Fruit fly (Drosophila melanogaster) whole organism, embryonic: Measurements from ENCODE around the gene ZnT77C.
A peak's percentile ranks its signal among the peaks of the same experiment; 100 is the strongest.

ENCODE experiments used
- ATbp ChIP-seq: fragments of 200-800 bp; sonication (Bioruptor generic); optimal IDR thresholded peaks from 2 replicates; lab custom pipeline; 2017; ENCODE audit warnings: missing biosample characterization, mild to moderate bottlenecking, missing genetic modification characterization, missing genetic modification reagents
- Ada2b ChIP-seq: fragments of 200-800 bp; sonication (Bioruptor generic); IDR thresholded peaks from 2 replicates; pipeline ENCODE4 v1.3.6; 2022; ENCODE audit warnings: missing biosample characterization, missing genetic modification characterization
- CG10321 ChIP-seq: fragments of 200-800 bp; sonication (Bioruptor generic); IDR thresholded peaks from 2 replicates; pipeline ENCODE4 v1.3.6; 2022; ENCODE audit warnings: missing biosample characterization, missing genetic modification characterization
- CG10366 ChIP-seq: fragments of 200-800 bp; sonication (Bioruptor generic); IDR thresholded peaks from 2 replicates; pipeline ENCODE4 v1.3.6; 2022; ENCODE audit warnings: missing biosample characterization, missing genetic modification characterization
- CG11696 ChIP-seq: fragments of 200-800 bp; sonication (Bioruptor generic); IDR thresholded peaks from 2 replicates; pipeline ENCODE4 v1.3.6; 2022; ENCODE audit warnings: missing biosample characterization, missing genetic modification characterization
- CG15011 ChIP-seq: fragments of 200-800 bp; sonication (Bioruptor generic); optimal IDR thresholded peaks from 3 replicates; lab custom pipeline; 2018; ENCODE audit warnings: missing biosample characterization, mild to moderate bottlenecking, missing genetic modification characterization
- CG1602 ChIP-seq: fragments of 200-800 bp; sonication (Bioruptor generic); optimal IDR thresholded peaks from 3 replicates; lab custom pipeline; 2016; ENCODE audit warnings: missing biosample characterization, missing genetic modification characterization
- CG18764 ChIP-seq: fragments of 200-800 bp; sonication (Bioruptor generic); optimal IDR thresholded peaks from 3 replicates; lab custom pipeline; 2016; ENCODE audit warnings: missing biosample characterization, missing genetic modification characterization
- CG6813 ChIP-seq: fragments of 200-800 bp; sonication (Bioruptor generic); optimal IDR thresholded peaks from 2 replicates; lab custom pipeline; 2017; ENCODE audit warnings: missing biosample characterization, missing genetic modification characterization, mild to moderate bottlenecking, moderate library complexity, missing genetic modification reagents
- CG6854 ChIP-seq: fragments of 200-800 bp; sonication (Bioruptor generic); optimal IDR thresholded peaks from 3 replicates; lab custom pipeline; 2017; ENCODE audit warnings: missing biosample characterization, mild to moderate bottlenecking, missing genetic modification characterization
- Chrac-16 ChIP-seq: fragments of 200-800 bp; sonication (Bioruptor generic); optimal IDR thresholded peaks from 3 replicates; lab custom pipeline; 2016; ENCODE audit warnings: missing biosample characterization, missing genetic modification characterization
- CrebB ChIP-seq: fragments of 200-800 bp; sonication (Bioruptor generic); optimal IDR thresholded peaks from 3 replicates; lab custom pipeline; 2018; ENCODE audit warnings: missing biosample characterization, mild to moderate bottlenecking, missing genetic modification characterization
- D19B ChIP-seq: fragments of 200-800 bp; sonication (Bioruptor generic); optimal IDR thresholded peaks from 2 replicates; lab custom pipeline; 2017; ENCODE audit warnings: missing biosample characterization, mild to moderate bottlenecking, missing genetic modification characterization
- Dbx ChIP-seq: fragments of 200-800 bp; sonication (Bioruptor generic); IDR thresholded peaks from 3 replicates; pipeline ENCODE4 v1.3.6; 2022; ENCODE audit warnings: missing biosample characterization, missing genetic modification characterization
- Drgx ChIP-seq: fragments of 200-800 bp; sonication (Bioruptor generic); IDR thresholded peaks from 2 replicates; pipeline ENCODE4 v1.3.6; 2022; ENCODE audit warnings: missing biosample characterization, missing genetic modification characterization
- GATAe ChIP-seq: fragments of 200-800 bp; sonication (Bioruptor generic); conservative IDR thresholded peaks from 2 replicates; pipeline ENCODE4 v1.3.6; 2022; ENCODE audit warnings: missing biosample characterization, missing genetic modification characterization
- HLH4C ChIP-seq: fragments of 200-800 bp; sonication (Bioruptor generic); IDR thresholded peaks from 3 replicates; pipeline ENCODE4 v1.3.6; 2022; ENCODE audit warnings: missing biosample characterization, missing genetic modification characterization; ENCODE audit not compliant: partially characterized antibody
- Lhr ChIP-seq: fragments of 200-800 bp; sonication (Bioruptor generic); optimal IDR thresholded peaks from 3 replicates; lab custom pipeline; 2017; ENCODE audit warnings: mild to moderate bottlenecking, missing biosample characterization, missing genetic modification reagents, missing genetic modification characterization
- MESR4 ChIP-seq: fragments of 200-800 bp; sonication (Bioruptor generic); optimal IDR thresholded peaks from 2 replicates; lab custom pipeline; 2018; ENCODE audit warnings: missing biosample characterization, mild to moderate bottlenecking, missing genetic modification characterization, moderate library complexity
- Oli ChIP-seq: fragments of 200-800 bp; sonication (Bioruptor generic); optimal IDR thresholded peaks from 2 replicates; lab custom pipeline; 2018; ENCODE audit warnings: missing biosample characterization, mild to moderate bottlenecking, missing genetic modification characterization, moderate library complexity
- Pdp1 ChIP-seq, 2 experiments: fragments of 200-800 bp; sonication (Bioruptor generic); optimal IDR thresholded peaks; 3 replicates each; lab custom pipeline; 2016; ENCODE audit warnings: missing biosample characterization in 2 of 2, missing genetic modification characterization in 2 of 2, mild to moderate bottlenecking in 1 of 2, moderate library complexity in 1 of 2
- Ravus ChIP-seq: fragments of 200-800 bp; sonication (Bioruptor generic); IDR thresholded peaks from 2 replicates; pipeline ENCODE4 v1.3.6; 2022; ENCODE audit warnings: missing biosample characterization, missing genetic modification characterization
- Rfx ChIP-seq: fragments of 200-800 bp; sonication (Bioruptor generic); IDR thresholded peaks from 2 replicates; pipeline ENCODE4 v1.3.6; 2022; ENCODE audit warnings: missing biosample characterization, missing genetic modification characterization
- Taf1 ChIP-seq: fragments of 200-800 bp; sonication (Bioruptor generic); IDR thresholded peaks from 2 replicates; pipeline ENCODE4 v1.3.6; 2022; ENCODE audit warnings: missing biosample characterization, missing genetic modification characterization
- Vsx1 ChIP-seq: fragments of 200-800 bp; sonication (Bioruptor generic); optimal IDR thresholded peaks from 2 replicates; lab custom pipeline; 2017; ENCODE audit warnings: missing biosample characterization, mild to moderate bottlenecking, missing genetic modification characterization, missing genetic modification reagents
- Xrp1 ChIP-seq: fragments of 200-800 bp; sonication (Bioruptor generic); IDR thresholded peaks from 2 replicates; pipeline ENCODE4 v1.3.6; 2022; ENCODE audit warnings: missing biosample characterization, missing genetic modification characterization
- ase ChIP-seq: fragments of 200-800 bp; sonication (Bioruptor generic); IDR thresholded peaks from 3 replicates; pipeline ENCODE4 v1.3.6; 2022; ENCODE audit warnings: missing biosample characterization, missing genetic modification characterization
- ash1 ChIP-seq: fragments of 200-800 bp; sonication (Bioruptor generic); optimal IDR thresholded peaks from 2 replicates; lab custom pipeline; 2018; ENCODE audit warnings: missing biosample characterization, mild to moderate bottlenecking, missing genetic modification characterization
- bab2 ChIP-seq: fragments of 200-800 bp; sonication (Bioruptor generic); optimal IDR thresholded peaks from 2 replicates; lab custom pipeline; 2016; ENCODE audit warnings: missing biosample characterization, missing genetic modification characterization
- bigmax ChIP-seq: fragments of 200-800 bp; sonication (Bioruptor generic); optimal IDR thresholded peaks from 2 replicates; lab custom pipeline; 2018; ENCODE audit warnings: missing biosample characterization, mild to moderate bottlenecking, missing genetic modification characterization
- btn ChIP-seq: fragments of 200-800 bp; sonication (Bioruptor generic); optimal IDR thresholded peaks from 2 replicates; lab custom pipeline; 2016; ENCODE audit warnings: missing biosample characterization, missing genetic modification characterization
- chm ChIP-seq: fragments of 200-800 bp; sonication (Bioruptor generic); IDR thresholded peaks from 2 replicates; pipeline ENCODE4 v1.3.6; 2022; ENCODE audit warnings: missing biosample characterization, missing genetic modification characterization
- crc ChIP-seq: fragments of 200-800 bp; sonication (Bioruptor generic); optimal IDR thresholded peaks from 2 replicates; lab custom pipeline; 2016; ENCODE audit warnings: missing biosample characterization, missing genetic modification characterization
- emc ChIP-seq: fragments of 200-800 bp; sonication (Bioruptor generic); optimal IDR thresholded peaks from 2 replicates; lab custom pipeline; 2016; ENCODE audit warnings: missing biosample characterization, missing genetic modification characterization
- gce ChIP-seq: fragments of 200-800 bp; sonication (Bioruptor generic); IDR thresholded peaks from 3 replicates; pipeline ENCODE4 v1.3.6; 2022; ENCODE audit warnings: missing biosample characterization, missing genetic modification characterization
- gcm ChIP-seq: fragments of 200-800 bp; sonication (Bioruptor generic); optimal IDR thresholded peaks from 2 replicates; lab custom pipeline; 2019; ENCODE audit warnings: missing biosample characterization, mild to moderate bottlenecking, missing genetic modification characterization, moderate library complexity
- hth ChIP-seq: fragments of >200 bp; optimal IDR thresholded peaks from 2 replicates; lab custom pipeline; 2017; ENCODE audit warnings: inconsistent platforms
- klu ChIP-seq: fragments of 200-800 bp; sonication (Bioruptor generic); IDR thresholded peaks from 2 replicates; pipeline ENCODE4 v1.3.6; 2022; ENCODE audit warnings: missing biosample characterization, missing genetic modification characterization
- lbe ChIP-seq: fragments of 200-800 bp; sonication (Bioruptor generic); optimal IDR thresholded peaks from 2 replicates; lab custom pipeline; 2016; ENCODE audit warnings: missing biosample characterization, mild to moderate bottlenecking, missing genetic modification characterization
- luna ChIP-seq: fragments of 200-800 bp; sonication (Bioruptor generic); optimal IDR thresholded peaks from 2 replicates; lab custom pipeline; 2016; ENCODE audit warnings: missing biosample characterization, missing genetic modification characterization
- nau ChIP-seq: fragments of 200-800 bp; sonication (Bioruptor generic); optimal IDR thresholded peaks from 3 replicates; lab custom pipeline; 2017; ENCODE audit warnings: missing biosample characterization, mild to moderate bottlenecking, missing genetic modification characterization, missing genetic modification reagents
- nmo ChIP-seq: fragments of 200-800 bp; sonication (Bioruptor generic); optimal IDR thresholded peaks from 2 replicates; lab custom pipeline; 2018; ENCODE audit warnings: missing biosample characterization, mild to moderate bottlenecking, missing genetic modification characterization, moderate library complexity
- odd ChIP-seq: fragments of 200-800 bp; sonication (Bioruptor generic); optimal IDR thresholded peaks from 2 replicates; lab custom pipeline; 2017; ENCODE audit warnings: missing biosample characterization, mild to moderate bottlenecking, missing genetic modification characterization
- sens-2 ChIP-seq: fragments of 200-800 bp; sonication (Bioruptor generic); IDR thresholded peaks from 2 replicates; pipeline ENCODE4 v1.3.6; 2022; ENCODE audit warnings: missing biosample characterization, missing genetic modification characterization
- tgo ChIP-seq: fragments of 200-800 bp; sonication (Bioruptor generic); IDR thresholded peaks from 3 replicates; pipeline ENCODE4 v1.3.6; 2022; ENCODE audit warnings: missing biosample characterization, missing genetic modification characterization
- tin ChIP-seq: fragments of 200-800 bp; sonication (Bioruptor generic); optimal IDR thresholded peaks from 3 replicates; lab custom pipeline; 2016; ENCODE audit warnings: missing biosample characterization, missing genetic modification characterization
- trem ChIP-seq: fragments of 200-800 bp; optimal IDR thresholded peaks from 3 replicates; lab custom pipeline; 2019; ENCODE audit warnings: missing biosample characterization, mild to moderate bottlenecking, missing genetic modification characterization, moderate library complexity
- trh ChIP-seq: fragments of 200-800 bp; sonication (Bioruptor generic); optimal IDR thresholded peaks from 2 replicates; lab custom pipeline; 2016; ENCODE audit warnings: missing biosample characterization, missing genetic modification characterization
- unc-4 ChIP-seq: fragments of 200-800 bp; sonication (Bioruptor generic); IDR thresholded peaks from 2 replicates; pipeline ENCODE4 v1.3.6; 2022; ENCODE audit warnings: missing biosample characterization, missing genetic modification characterization; ENCODE audit not compliant: partially characterized antibody
- usp ChIP-seq: fragments of >200 bp; optimal IDR thresholded peaks from 2 replicates; lab custom pipeline; 2017; ENCODE audit warnings: missing biosample characterization, missing genetic modification characterization
- yki ChIP-seq: fragments of >200 bp; optimal IDR thresholded peaks from 3 replicates; lab custom pipeline; 2018

ZnT77C gene

DNA sequence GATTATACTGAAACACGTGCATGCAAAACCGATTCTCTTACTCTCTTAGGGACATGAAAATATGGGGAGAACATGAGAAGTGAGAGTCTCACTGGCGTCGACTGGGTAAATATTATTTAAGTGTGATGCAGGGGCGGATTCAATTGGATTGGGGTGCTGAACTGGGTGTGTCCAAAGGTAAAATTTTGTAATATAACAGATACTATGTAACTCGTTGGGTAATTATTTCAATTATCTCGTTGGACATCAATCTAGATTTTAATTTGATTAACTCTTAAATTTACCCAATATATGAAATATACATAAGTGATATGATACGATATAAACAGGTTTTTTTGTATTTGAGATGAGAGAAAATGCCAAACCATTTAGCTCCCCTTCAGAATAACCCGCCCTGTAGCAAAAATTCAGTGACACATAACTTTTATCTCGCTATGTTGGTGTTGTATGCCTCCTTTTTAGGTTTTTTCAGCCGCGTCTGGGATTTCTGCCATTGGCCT is 13.5 kb upstream of the ZnT77C start (continued):
- peak; percentile 84; the same call in 2 of the 3 replicates for TF ChIP-seq ase (GFP tag; lab: Robert Waterston, UW)
- TF ChIP-seq tgo: peak; percentile 95
- peak; percentile 94 for TF ChIP-seq bab2 (GFP tag; lab: Kevin White, UChicago)
- no peak for TF ChIP-seq yki (lab: Kevin White, UChicago)
- TF ChIP-seq gcm (GFP tag; lab: Kevin White, UChicago): peak; percentile 68
- TF ChIP-seq ash1 (GFP tag; lab: Kevin White, UChicago): peak; percentile 81
- TF ChIP-seq Pdp1 (GFP tag; optimal IDR thresholded peaks at IDR 0.05; lab: Kevin White, UChicago): peak; percentile 94 to 95
- TF ChIP-seq Dbx (GFP tag; lab: Robert Waterston, UW): peak; percentile 98
- no peak for TF ChIP-seq usp (GFP tag; lab: Kevin White, UChicago)
- peak; percentile 94 for TF ChIP-seq Xrp1 (GFP tag; lab: Robert Waterston, UW)
- peak; percentile 91 for TF ChIP-seq emc (GFP tag; lab: Kevin White, UChicago)
- TF ChIP-seq Ada2b (GFP tag; lab: Robert Waterston, UW): peak; percentile 94
- TF ChIP-seq Taf1 (GFP tag; lab: Robert Waterston, UW): peak; percentile 96
- peak; percentile 87 for TF ChIP-seq CG10366
- TF ChIP-seq Ravus (GFP tag; lab: Robert Waterston, UW): peak; percentile 81
- peak; percentile 72 for TF ChIP-seq ATbp
- peak; percentile 79 for TF ChIP-seq sens-2 (GFP tag; lab: Robert Waterston, UW)
- peak; percentile 92 for TF ChIP-seq klu (GFP tag; lab: Robert Waterston, UW)
- TF ChIP-seq GATAe (GFP tag; lab: Robert Waterston, UW): peak; percentile 88
- TF ChIP-seq nmo (GFP tag; lab: Kevin White, UChicago): peak; percentile 94
- peak; percentile 91 for TF ChIP-seq CrebB (tag; lab: Kevin White, UChicago)
- TF ChIP-seq chm (GFP tag; lab: Robert Waterston, UW): peak; percentile 92
- TF ChIP-seq luna (GFP tag; lab: Kevin White, UChicago): peak; percentile 92
- peak; percentile 85 for TF ChIP-seq CG6854 (GFP tag; lab: Kevin White, UChicago)
- peak; percentile 73; the same call in 1 of the 3 replicates for TF ChIP-seq gce (GFP tag; lab: Robert Waterston, UW)
- TF ChIP-seq unc-4: peak; percentile 39; the same call in 1 of the 2 replicates
- TF ChIP-seq MESR4 (GFP tag; lab: Kevin White, UChicago): peak; percentile 14
- TF ChIP-seq CG1602: peak; percentile 89
- peak; percentile 93 for TF ChIP-seq Chrac-16 (GFP tag; lab: Kevin White, UChicago)
- peak; percentile 96 for TF ChIP-seq CG15011 (GFP tag; lab: Kevin White, UChicago)
- peak; percentile 37 for TF ChIP-seq Lhr (GFP tag; lab: Kevin White, UChicago)
- peak; percentile 30 for TF ChIP-seq bigmax (GFP tag; lab: Kevin White, UChicago)
- peak; percentile 81 for TF ChIP-seq Vsx1 (GFP tag; lab: Kevin White, UChicago)
- 0 out of 3 replicates have a peak, but pooled peaks have one; percentile 30 for TF ChIP-seq HLH4C (GFP tag; lab: Robert Waterston, UW)
- peak; percentile 46 for TF ChIP-seq trem (tag; lab: Kevin White, UChicago)
- TF ChIP-seq Drgx: no peak; the same call in 1 of the 2 replicates
- TF ChIP-seq Oli (tag; lab: Kevin White, UChicago): peak; percentile 92
- peak; percentile 82 for TF ChIP-seq odd (GFP tag; lab: Kevin White, UChicago)
- no peak for TF ChIP-seq hth (lab: Kevin White, UChicago)
- peak; percentile 74 for TF ChIP-seq CG11696
- TF ChIP-seq trh (GFP tag; lab: Kevin White, UChicago): peak; percentile 84
- peak; percentile 89 for TF ChIP-seq nau (GFP tag; lab: Kevin White, UChicago)
- TF ChIP-seq CG18764: peak; percentile 74
- peak; percentile 91 for TF ChIP-seq D19B (GFP tag; lab: Kevin White, UChicago)
- TF ChIP-seq btn (GFP tag; lab: Kevin White, UChicago): peak; percentile 21
- peak; percentile 81 for TF ChIP-seq lbe (GFP tag; lab: Kevin White, UChicago)
- TF ChIP-seq tin: peak; percentile 95
- peak; percentile 98 for TF ChIP-seq Rfx
- peak; percentile 92 for TF ChIP-seq CG6813 (GFP tag; lab: Kevin White, UChicago)
- peak; percentile 92 for TF ChIP-seq crc (GFP tag; lab: Kevin White, UChicago)
- peak; percentile 57; the same call in 1 of the 2 replicates for TF ChIP-seq CG10321 (GFP tag; lab: Robert Waterston, UW)
